Worm (Caenorhabditis elegans): Measurements from ENCODE around the gene Y43H11AL.1.

Y43H11AL.1 gene

DNA sequence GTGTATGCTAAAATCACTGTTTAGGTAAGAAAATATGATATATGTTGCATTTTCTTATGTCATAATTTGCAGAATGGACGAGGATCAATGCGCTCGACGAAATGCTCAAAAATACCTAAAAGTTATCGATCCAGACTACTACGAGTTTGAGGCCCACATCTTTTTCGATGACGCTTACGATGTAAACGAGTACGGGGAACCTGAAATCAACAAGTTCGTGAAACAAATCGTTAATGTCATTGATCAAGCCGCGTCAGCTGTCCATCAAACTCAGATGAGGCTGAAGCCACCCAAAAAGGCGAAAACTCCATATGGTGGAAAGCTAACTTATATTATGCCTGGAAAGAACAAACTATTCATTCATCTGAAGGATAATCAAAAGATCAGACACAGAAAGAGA lies 24.4 kb downstream of the Y43H11AL.1 start:
- no peak for TF ChIP-seq sptf-1 (tag; optimal IDR thresholded peaks at IDR 0.05)
- no peak for TF ChIP-seq ceh-39 (tag; optimal IDR thresholded peaks at IDR 0.05)
- no peak for TF ChIP-seq sem-2 (GFP tag; optimal IDR thresholded peaks at IDR 0.05)
- TF ChIP-seq flh-1 (GFP tag; optimal IDR thresholded peaks at IDR 0.05), result no peak
- TF ChIP-seq mls-2 (tag; optimal IDR thresholded peaks at IDR 0.05), result no peak
- TF ChIP-seq lsy-2 (tag; optimal IDR thresholded peaks at IDR 0.05), result no peak
- TF ChIP-seq blmp-1 (tag; optimal IDR thresholded peaks at IDR 0.05), result no peak
- no peak for TF ChIP-seq snpc-4 (tag; optimal IDR thresholded peaks at IDR 0.05)
- no peak for TF ChIP-seq ces-1 (GFP tag; optimal IDR thresholded peaks at IDR 0.05)
- TF ChIP-seq tbx-8 (GFP tag; optimal IDR thresholded peaks at IDR 0.05), result no peak
- TF ChIP-seq ztf-11 (tag; optimal IDR thresholded peaks at IDR 0.05), result no peak
- no peak for TF ChIP-seq mab-5 (tag; optimal IDR thresholded peaks at IDR 0.05)
- no peak for TF ChIP-seq lin-13 (tag; optimal IDR thresholded peaks at IDR 0.05)
- TF ChIP-seq M03D4.4 (tag; optimal IDR thresholded peaks at IDR 0.05), result no peak
- no peak for TF ChIP-seq lin-32 (GFP tag; optimal IDR thresholded peaks at IDR 0.05)
- TF ChIP-seq ceh-83 (GFP tag; optimal IDR thresholded peaks at IDR 0.05), result no peak
- TF ChIP-seq elt-3 (tag; optimal IDR thresholded peaks at IDR 0.05), result no peak
- TF ChIP-seq nhr-2 (tag; optimal IDR thresholded peaks at IDR 0.05), result no peak
- no peak for TF ChIP-seq unc-120 (tag; optimal IDR thresholded peaks at IDR 0.05; ENCODE audit: poor library complexity, severe bottlenecking)
- TF ChIP-seq nhr-28 (tag; optimal IDR thresholded peaks at IDR 0.05), result no peak

ce11 chrII:196685-197084 lies 35.9 kb downstream of the Y43H11AL.1 start, which contains the start of gene chs-2:
Gene chs-2, plus strand, starts transcription at chrII:196985.
- no peak for TF ChIP-seq elt-1 (tag; optimal IDR thresholded peaks at IDR 0.05; ENCODE audit: borderline replicate concordance, insufficient read depth)
- no peak for TF ChIP-seq ztf-11 (tag; optimal IDR thresholded peaks at IDR 0.05)
- no peak for TF ChIP-seq flh-1 (GFP tag; optimal IDR thresholded peaks at IDR 0.05)
- TF ChIP-seq lin-13 (tag; optimal IDR thresholded peaks at IDR 0.05), result no peak
- TF ChIP-seq elt-3 (tag; optimal IDR thresholded peaks at IDR 0.05), result no peak
- no peak for TF ChIP-seq ceh-43 (GFP tag; optimal IDR thresholded peaks at IDR 0.05)
- TF ChIP-seq hlh-1 (tag; optimal IDR thresholded peaks at IDR 0.05), result no peak
- no peak for TF ChIP-seq unc-62 (GFP tag; optimal IDR thresholded peaks at IDR 0.05)
- no peak for TF ChIP-seq unc-120 (tag; optimal IDR thresholded peaks at IDR 0.05; ENCODE audit: poor library complexity, severe bottlenecking)
- no peak for TF ChIP-seq nhr-76 (tag; optimal IDR thresholded peaks at IDR 0.05)
- TF ChIP-seq cnd-1 (tag; optimal IDR thresholded peaks at IDR 0.05), result no peak
- no peak for TF ChIP-seq ceh-39 (tag; optimal IDR thresholded peaks at IDR 0.05)
- no peak for TF ChIP-seq tbx-8 (GFP tag; optimal IDR thresholded peaks at IDR 0.05)
- TF ChIP-seq ham-2 (GFP tag; optimal IDR thresholded peaks at IDR 0.05), result no peak
- no peak for TF ChIP-seq sem-2 (GFP tag; optimal IDR thresholded peaks at IDR 0.05)
- TF ChIP-seq nhr-12 (tag; optimal IDR thresholded peaks at IDR 0.05), result no peak
- TF ChIP-seq nhr-237 (tag; optimal IDR thresholded peaks at IDR 0.05), result no peak
- no peak for TF ChIP-seq mls-2 (tag; optimal IDR thresholded peaks at IDR 0.05)
- no peak for TF ChIP-seq zip-8 (tag; optimal IDR thresholded peaks at IDR 0.05)

ce11 chrII:194458-194857 lies 38.1 kb downstream of the Y43H11AL.1 start, which contains the start of gene abu-11:
Gene abu-11, minus strand, starts transcription at chrII:194558.
- TF ChIP-seq sptf-1 (tag; optimal IDR thresholded peaks at IDR 0.05) (no peak), lin-13 (tag; optimal IDR thresholded peaks at IDR 0.05) (no peak), snpc-4 (tag; optimal IDR thresholded peaks at IDR 0.05) (no peak), ces-1 (GFP tag; optimal IDR thresholded peaks at IDR 0.05) (no peak), unc-120 (tag; optimal IDR thresholded peaks at IDR 0.05; ENCODE audit: poor library complexity, severe bottlenecking) (no peak), drap-1 (GFP tag; optimal IDR thresholded peaks at IDR 0.05) (no peak), ham-2 (GFP tag; optimal IDR thresholded peaks at IDR 0.05) (no peak), unc-39 (tag; optimal IDR thresholded peaks at IDR 0.05) (no peak), mab-5 (tag; optimal IDR thresholded peaks at IDR 0.05) (no peak), blmp-1 (tag; optimal IDR thresholded peaks at IDR 0.05) (no peak), M03D4.4 (tag; optimal IDR thresholded peaks at IDR 0.05) (no peak), pha-4 (tag; optimal IDR thresholded peaks at IDR 0.05) (no peak), tbx-8 (GFP tag; optimal IDR thresholded peaks at IDR 0.05) (no peak), nhr-28 (tag; optimal IDR thresholded peaks at IDR 0.05) (no peak), cnd-1 (tag; optimal IDR thresholded peaks at IDR 0.05) (no peak), hlh-1 (tag; optimal IDR thresholded peaks at IDR 0.05) (no peak), ceh-83 (GFP tag; optimal IDR thresholded peaks at IDR 0.05) (no peak), elt-3 (tag; optimal IDR thresholded peaks at IDR 0.05) (no peak), lsy-2 (tag; optimal IDR thresholded peaks at IDR 0.05) (no peak)

- no peak for TF ChIP-seq mls-2 (tag; optimal IDR thresholded peaks at IDR 0.05)
- TF ChIP-seq zip-8 (tag; optimal IDR thresholded peaks at IDR 0.05), result no peak
- TF ChIP-seq lsy-2 (tag; optimal IDR thresholded peaks at IDR 0.05), result no peak
- TF ChIP-seq nhr-237 (tag; optimal IDR thresholded peaks at IDR 0.05), result no peak
- no peak for TF ChIP-seq unc-62 (GFP tag; optimal IDR thresholded peaks at IDR 0.05)
- TF ChIP-seq mep-1 (tag; optimal IDR thresholded peaks at IDR 0.05), result no peak
- no peak for TF ChIP-seq elt-1 (tag; optimal IDR thresholded peaks at IDR 0.05; ENCODE audit: borderline replicate concordance, insufficient read depth)
- no peak for TF ChIP-seq ces-1 (GFP tag; optimal IDR thresholded peaks at IDR 0.05)
- TF ChIP-seq bed-3 (GFP tag; optimal IDR thresholded peaks at IDR 0.05), result no peak
- no peak for TF ChIP-seq hlh-1 (tag; optimal IDR thresholded peaks at IDR 0.05)
- no peak for TF ChIP-seq blmp-1 (tag; optimal IDR thresholded peaks at IDR 0.05)
- no peak for TF ChIP-seq sptf-1 (tag; optimal IDR thresholded peaks at IDR 0.05)
- no peak for TF ChIP-seq ceh-83 (GFP tag; optimal IDR thresholded peaks at IDR 0.05)
- TF ChIP-seq pha-4 (tag; optimal IDR thresholded peaks at IDR 0.05), result no peak
- TF ChIP-seq flh-1 (GFP tag; optimal IDR thresholded peaks at IDR 0.05), result no peak
- TF ChIP-seq sem-2 (GFP tag; optimal IDR thresholded peaks at IDR 0.05), result no peak
- TF ChIP-seq cnd-1 (tag; optimal IDR thresholded peaks at IDR 0.05), result no peak
- no peak for TF ChIP-seq lin-32 (GFP tag; optimal IDR thresholded peaks at IDR 0.05)
Measured at ce11 chrII:192584-192983, 40.0 kb downstream of the Y43H11AL.1 start.

All from whole organism, mixed stage, embryonic.